Worm (Caenorhabditis elegans) whole organism, mixed stage, embryonic: ENCODE data around the gene srw-118.
"Not testable (repeated sequence)": the region's sequence is repeated elsewhere in the genome, so short reads cannot be mapped to it uniquely, and the experiment has no call there.

Experiments used
- M03D4.4 ChIP-seq: sonication (generic microtip); optimal IDR thresholded peaks from 2 replicates; lab custom pipeline; 2017; ENCODE audit warnings: mild to moderate bottlenecking, missing genetic modification characterization, missing compliant biosample characterization
- bed-3 ChIP-seq: fragments of 200-800 bp; sonication (Bioruptor generic); optimal IDR thresholded peaks from 3 replicates; lab custom pipeline; 2018; ENCODE audit warnings: mild to moderate bottlenecking, missing genetic modification characterization, moderate library complexity, missing compliant biosample characterization
- blmp-1 ChIP-seq: fragments of 150-350 bp; optimal IDR thresholded peaks from 2 replicates; lab custom pipeline; 2014; ENCODE audit warnings: missing biosample characterization, missing genetic modification characterization
- ceh-39 ChIP-seq: fragments of 150-350 bp; optimal IDR thresholded peaks from 2 replicates; lab custom pipeline; 2014; ENCODE audit warnings: missing biosample characterization, missing genetic modification characterization
- ceh-43 ChIP-seq: fragments of 200-800 bp; sonication (Bioruptor generic); optimal IDR thresholded peaks from 2 replicates; lab custom pipeline; 2018; ENCODE audit warnings: mild to moderate bottlenecking, missing genetic modification characterization, moderate library complexity, missing compliant biosample characterization
- ceh-83 ChIP-seq: fragments of 200-800 bp; sonication (Bioruptor generic); optimal IDR thresholded peaks from 2 replicates; lab custom pipeline; 2018; ENCODE audit warnings: mild to moderate bottlenecking, missing genetic modification characterization, missing compliant biosample characterization
- ces-1 ChIP-seq: fragments of 150-350 bp; optimal IDR thresholded peaks from 2 replicates; lab custom pipeline; 2014; ENCODE audit warnings: missing biosample characterization, missing genetic modification reagents, missing genetic modification characterization
- cnd-1 ChIP-seq: fragments of 200-800 bp; sonication (Bioruptor generic); optimal IDR thresholded peaks from 2 replicates; lab custom pipeline; 2018; ENCODE audit warnings: mild to moderate bottlenecking, missing genetic modification characterization, missing compliant biosample characterization
- drap-1 ChIP-seq: fragments of 200-800 bp; sonication (Bioruptor generic); optimal IDR thresholded peaks from 3 replicates; lab custom pipeline; 2018; ENCODE audit warnings: mild to moderate bottlenecking, missing genetic modification characterization, missing compliant biosample characterization
- elt-1 ChIP-seq: sonication (generic microtip); optimal IDR thresholded peaks from 2 replicates; lab custom pipeline; 2017; ENCODE audit warnings: missing genetic modification characterization, mild to moderate bottlenecking, missing compliant biosample characterization, antibody characterized with exemption, moderate library complexity, borderline replicate concordance; ENCODE audit not compliant: insufficient read depth
- elt-3 ChIP-seq: fragments of 150-350 bp; optimal IDR thresholded peaks from 2 replicates; lab custom pipeline; 2014; ENCODE audit warnings: missing biosample characterization, missing genetic modification characterization
- flh-1 ChIP-seq: fragments of 200-800 bp; sonication (Bioruptor generic); optimal IDR thresholded peaks from 2 replicates; lab custom pipeline; 2018; ENCODE audit warnings: mild to moderate bottlenecking, missing genetic modification characterization, moderate library complexity, missing compliant biosample characterization
- ham-2 ChIP-seq: fragments of 200-800 bp; sonication (Bioruptor generic); optimal IDR thresholded peaks from 2 replicates; lab custom pipeline; 2018; ENCODE audit warnings: mild to moderate bottlenecking, missing genetic modification characterization, missing compliant biosample characterization
- hlh-1 ChIP-seq: fragments of 150-350 bp; optimal IDR thresholded peaks from 2 replicates; lab custom pipeline; 2014; ENCODE audit warnings: missing biosample characterization, missing genetic modification reagents, missing genetic modification characterization
- lin-13 ChIP-seq: fragments of 150-350 bp; optimal IDR thresholded peaks from 2 replicates; lab custom pipeline; 2014; ENCODE audit warnings: missing biosample characterization, missing genetic modification characterization
- lin-32 ChIP-seq: fragments of 200-800 bp; sonication (Bioruptor generic); optimal IDR thresholded peaks from 2 replicates; lab custom pipeline; 2018; ENCODE audit warnings: mild to moderate bottlenecking, missing genetic modification characterization, missing compliant biosample characterization
- lsy-2 ChIP-seq: fragments of 150-350 bp; optimal IDR thresholded peaks from 2 replicates; lab custom pipeline; 2014; ENCODE audit warnings: missing biosample characterization, missing genetic modification characterization
- mab-5 ChIP-seq: fragments of 150-350 bp; optimal IDR thresholded peaks from 2 replicates; lab custom pipeline; 2014; ENCODE audit warnings: missing biosample characterization, missing genetic modification characterization
- mep-1 ChIP-seq: fragments of 150-350 bp; optimal IDR thresholded peaks from 2 replicates; lab custom pipeline; 2017; ENCODE audit warnings: missing biosample characterization, missing genetic modification reagents, missing genetic modification characterization, inconsistent platforms
- mls-2 ChIP-seq: sonication (generic microtip); optimal IDR thresholded peaks from 2 replicates; lab custom pipeline; 2016; ENCODE audit warnings: mild to moderate bottlenecking, missing genetic modification characterization, moderate library complexity, missing compliant biosample characterization
- nhr-12 ChIP-seq: fragments of 150-350 bp; optimal IDR thresholded peaks from 2 replicates; lab custom pipeline; 2014; ENCODE audit warnings: missing biosample characterization, missing genetic modification characterization
- nhr-2 ChIP-seq: fragments of 150-350 bp; optimal IDR thresholded peaks from 2 replicates; lab custom pipeline; 2014; ENCODE audit warnings: missing biosample characterization, missing genetic modification characterization
- nhr-237 ChIP-seq: fragments of 150-350 bp; optimal IDR thresholded peaks from 2 replicates; lab custom pipeline; 2014; ENCODE audit warnings: missing biosample characterization, missing genetic modification characterization
- nhr-28 ChIP-seq: fragments of 150-350 bp; optimal IDR thresholded peaks from 2 replicates; lab custom pipeline; 2014; ENCODE audit warnings: missing biosample characterization, missing genetic modification characterization
- nhr-76 ChIP-seq: sonication (generic microtip); optimal IDR thresholded peaks from 2 replicates; lab custom pipeline; 2017; ENCODE audit warnings: missing biosample characterization, missing genetic modification characterization
- sem-2 ChIP-seq: fragments of 200-800 bp; sonication (Bioruptor generic); optimal IDR thresholded peaks from 2 replicates; lab custom pipeline; 2018; ENCODE audit warnings: mild to moderate bottlenecking, missing genetic modification characterization, missing compliant biosample characterization
- snpc-4 ChIP-seq: fragments of 150-350 bp; optimal IDR thresholded peaks from 2 replicates; lab custom pipeline; 2014; ENCODE audit warnings: missing biosample characterization, missing genetic modification characterization
- tbx-8 ChIP-seq: fragments of 200-800 bp; sonication (Bioruptor generic); optimal IDR thresholded peaks from 2 replicates; lab custom pipeline; 2018; ENCODE audit warnings: mild to moderate bottlenecking, missing genetic modification characterization, moderate library complexity, missing compliant biosample characterization
- unc-120 ChIP-seq: sonication (generic microtip); optimal IDR thresholded peaks from 2 replicates; lab custom pipeline; 2017; ENCODE audit warnings: missing genetic modification characterization, missing compliant biosample characterization; ENCODE audit not compliant: poor library complexity, severe bottlenecking
- unc-39 ChIP-seq: fragments of 150-350 bp; optimal IDR thresholded peaks from 2 replicates; lab custom pipeline; 2014; ENCODE audit warnings: missing biosample characterization, missing genetic modification characterization
- unc-62 ChIP-seq: fragments of 150-350 bp; optimal IDR thresholded peaks from 2 replicates; lab custom pipeline; 2014; ENCODE audit warnings: missing biosample characterization, missing genetic modification reagents, missing genetic modification characterization
- zip-8 ChIP-seq: fragments of 150-350 bp; optimal IDR thresholded peaks from 2 replicates; lab custom pipeline; 2014; ENCODE audit warnings: missing biosample characterization, missing genetic modification characterization
- ztf-11 ChIP-seq: fragments of 150-350 bp; optimal IDR thresholded peaks from 2 replicates; lab custom pipeline; 2014; ENCODE audit warnings: missing biosample characterization, missing genetic modification characterization

Gene srw-118

ce11 chrV:2975285-2975684 is 4.6 kb downstream of the srw-118 start, which contains the start of gene srw-123:
Gene srw-123, minus strand, starts transcription at chrV:2975385.
- TF ChIP-seq nhr-12 (tag; lab: Kevin White, UChicago); ceh-83 (GFP tag; lab: Kevin White, UChicago); ceh-43 (GFP tag; lab: Kevin White, UChicago): not testable (repeated sequence)
- TF ChIP-seq, all 35 proteins: peak for 0; not testable (repeated sequence) for 35

- TF ChIP-seq snpc-4 (tag; lab: Kevin White, UChicago) = no peak
- no peak for TF ChIP-seq elt-1
- no peak for TF ChIP-seq elt-3 (tag; lab: Kevin White, UChicago)
- no peak for TF ChIP-seq mep-1 (tag; lab: Kevin White, UChicago)
- no peak for TF ChIP-seq nhr-28 (tag; lab: Kevin White, UChicago)
- no peak for TF ChIP-seq mab-5 (tag; lab: Kevin White, UChicago)
- TF ChIP-seq hlh-1 (tag; lab: Kevin White, UChicago) = no peak
- no peak for TF ChIP-seq unc-39 (tag; lab: Kevin White, UChicago)
- no peak for TF ChIP-seq nhr-2
- no peak for TF ChIP-seq ham-2
- no peak for TF ChIP-seq cnd-1 (tag; lab: Kevin White, UChicago)
Measured at ce11 chrV:2971307-2971999, 8.4 kb downstream of the srw-118 start, which contains the start of gene srw-129. Gene srw-129, plus strand, starts transcription at chrV:2971949.

ce11 chrV:2964786-2965185 is 15.1 kb downstream of the srw-118 start, which contains the start of gene srh-88:
Gene srh-88, minus strand, starts transcription at chrV:2964886.
- no peak for TF ChIP-seq hlh-1 (tag; lab: Kevin White, UChicago)

- no peak for TF ChIP-seq snpc-4 (tag; lab: Kevin White, UChicago)
- TF ChIP-seq lin-32 (GFP tag; lab: Kevin White, UChicago) = no peak
- no peak for TF ChIP-seq mls-2
- no peak for TF ChIP-seq nhr-237 (tag; lab: Kevin White, UChicago)
- no peak for TF ChIP-seq cnd-1 (tag; lab: Kevin White, UChicago)
- TF ChIP-seq ceh-83 (GFP tag; lab: Kevin White, UChicago) = no peak
- no peak for TF ChIP-seq nhr-76 (tag; lab: Kevin White, UChicago)
- no peak for TF ChIP-seq elt-1
- TF ChIP-seq tbx-8 (GFP tag; lab: Kevin White, UChicago) = no peak
- no peak for TF ChIP-seq nhr-28 (tag; lab: Kevin White, UChicago)
- TF ChIP-seq unc-120 = no peak
- TF ChIP-seq mab-5 (tag; lab: Kevin White, UChicago) = no peak
- TF ChIP-seq drap-1 (GFP tag; lab: Kevin White, UChicago) = no peak
Measured at ce11 chrV:2962960-2963359, 16.9 kb downstream of the srw-118 start, which contains the start of gene srw-138. Gene srw-138, minus strand, starts transcription at chrV:2963060.

ce11 chrV:2960894-2961293 is 19.0 kb downstream of the srw-118 start, which contains the start of gene srw-144:
Gene srw-144, minus strand, starts transcription at chrV:2960994.
- TF ChIP-seq unc-62 (GFP tag; lab: Kevin White, UChicago) = no peak
- TF ChIP-seq cnd-1 (tag; lab: Kevin White, UChicago) = no peak
- no peak for TF ChIP-seq mep-1 (tag; lab: Kevin White, UChicago)
- no peak for TF ChIP-seq sem-2 (GFP tag; lab: Kevin White, UChicago)
- TF ChIP-seq unc-39 (tag; lab: Kevin White, UChicago) = no peak
- no peak for TF ChIP-seq nhr-2
- TF ChIP-seq nhr-76 (tag; lab: Kevin White, UChicago) = no peak
- no peak for TF ChIP-seq ztf-11
- TF ChIP-seq lsy-2 (tag; lab: Kevin White, UChicago) = no peak
- no peak for TF ChIP-seq ces-1 (GFP tag; lab: Kevin White, UChicago)
- no peak for TF ChIP-seq drap-1 (GFP tag; lab: Kevin White, UChicago)
- no peak for TF ChIP-seq hlh-1 (tag; lab: Kevin White, UChicago)
- TF ChIP-seq ham-2 = no peak
- TF ChIP-seq blmp-1 (tag; lab: Kevin White, UChicago) = no peak
- TF ChIP-seq ceh-39 = no peak

ce11 chrV:2958202-2958601 is 21.7 kb downstream of the srw-118 start, which contains the start of gene srw-142:
Gene srw-142, minus strand, starts transcription at chrV:2958302.
- TF ChIP-seq nhr-12 (tag; lab: Kevin White, UChicago) (no peak), snpc-4 (tag; lab: Kevin White, UChicago) (no peak), mep-1 (tag; lab: Kevin White, UChicago) (no peak), nhr-76 (tag; lab: Kevin White, UChicago) (no peak), flh-1 (GFP tag; lab: Kevin White, UChicago) (no peak), mab-5 (tag; lab: Kevin White, UChicago) (no peak), sem-2 (GFP tag; lab: Kevin White, UChicago) (no peak), bed-3 (GFP tag; lab: Kevin White, UChicago) (no peak), zip-8 (tag; lab: Kevin White, UChicago) (no peak), unc-39 (tag; lab: Kevin White, UChicago) (no peak), ceh-39 (no peak), lin-13 (tag; lab: Kevin White, UChicago) (no peak), ces-1 (GFP tag; lab: Kevin White, UChicago) (no peak), M03D4.4 (tag; lab: Kevin White, UChicago) (no peak), ceh-43 (GFP tag; lab: Kevin White, UChicago) (no peak), lsy-2 (tag; lab: Kevin White, UChicago) (no peak), ceh-83 (GFP tag; lab: Kevin White, UChicago) (no peak), lin-32 (GFP tag; lab: Kevin White, UChicago) (no peak), nhr-2 (no peak)
